Worm (Caenorhabditis elegans): ENCODE results near the gene kvs-2.

ce11 chrV:10664271-10664670 lies 28.4 kb downstream of the kvs-2 start:
- TF ChIP-seq nhr-25 (tag; optimal IDR thresholded peaks at IDR 0.05) (no peak), nhr-77 (tag; optimal IDR thresholded peaks at IDR 0.05) (no peak), ceh-9 (tag; optimal IDR thresholded peaks at IDR 0.05) (no peak), nhr-76 (tag; optimal IDR thresholded peaks at IDR 0.05) (no peak)

Data from whole organism, L3 larva.